Worm (Caenorhabditis elegans) whole organism, midembryonic: ENCODE results near the gene Y71H2AM.1.

Source experiments
- T22C8.4 ChIP-seq: fragments of 200-800 bp; sonication (Bioruptor generic); IDR thresholded peaks from 2 replicates; pipeline ENCODE4 v1.3.6; 2022; ENCODE audit warnings: missing genetic modification characterization, missing compliant biosample characterization
- cog-1 ChIP-seq: sonication (generic microtip); optimal IDR thresholded peaks from 2 replicates; lab custom pipeline; 2016; ENCODE audit warnings: missing genetic modification characterization, missing compliant biosample characterization
- flt-1 ChIP-seq: fragments of 200-800 bp; sonication (Bioruptor generic); IDR thresholded peaks from 2 replicates; pipeline ENCODE4 v1.3.6; 2022; ENCODE audit warnings: missing genetic modification characterization, missing compliant biosample characterization
- klf-2 ChIP-seq: fragments of 200-800 bp; sonication (Bioruptor generic); conservative IDR thresholded peaks from 2 replicates; pipeline ENCODE4 v1.3.6; 2022; ENCODE audit warnings: missing genetic modification reagents, missing genetic modification characterization, missing compliant biosample characterization
- med-1 ChIP-seq: sonication (generic microtip); optimal IDR thresholded peaks from 2 replicates; lab custom pipeline; 2017; ENCODE audit warnings: missing genetic modification characterization, mild to moderate bottlenecking, missing compliant biosample characterization, antibody characterized with exemption, missing genetic modification reagents; ENCODE audit not compliant: insufficient read depth
- ref-1 ChIP-seq: fragments of 200-800 bp; sonication (Bioruptor generic); conservative IDR thresholded peaks from 2 replicates; pipeline ENCODE4 v1.3.6; 2022; ENCODE audit warnings: missing genetic modification reagents, missing genetic modification characterization, missing compliant biosample characterization
- tab-1 ChIP-seq: fragments of 200-800 bp; sonication (Bioruptor generic); IDR thresholded peaks from 2 replicates; pipeline ENCODE4 v1.3.6; 2022; ENCODE audit warnings: missing genetic modification characterization, missing compliant biosample characterization
- ztf-23 ChIP-seq: fragments of 200-800 bp; sonication (Bioruptor generic); IDR thresholded peaks from 2 replicates; pipeline ENCODE4 v1.3.6; 2022; ENCODE audit warnings: missing genetic modification reagents, missing genetic modification characterization, missing compliant biosample characterization
- ztf-29 ChIP-seq: fragments of 200-800 bp; sonication (Bioruptor generic); IDR thresholded peaks from 2 replicates; pipeline ENCODE4 v1.3.6; 2022; ENCODE audit warnings: missing genetic modification reagents, missing genetic modification characterization, missing compliant biosample characterization

The Y71H2AM.1 gene

ce11 chrIII:2826770-2827169 is at the start of gene Y71H2AM.1:
Gene Y71H2AM.1 (plus strand): TSS chrIII:2827070.
- TF ChIP-seq T22C8.4 (GFP tag; lab: Robert Waterston, UW), result no peak
- no peak for TF ChIP-seq flt-1 (GFP tag; lab: Robert Waterston, UW)
- no peak for TF ChIP-seq cog-1 (tag; lab: Kevin White, UChicago)
- no peak for TF ChIP-seq ztf-29 (GFP tag; lab: Robert Waterston, UW)
- TF ChIP-seq med-1 (GFP tag; lab: Kevin White, UChicago), result no peak
- TF ChIP-seq tab-1 (GFP tag; lab: Robert Waterston, UW), result no peak
- no peak for TF ChIP-seq ref-1 (GFP tag; lab: Robert Waterston, UW)

ce11 chrIII:2778655-2779054 is 48.2 kb upstream of the Y71H2AM.1 start, which contains the start of gene laf-1:
Gene laf-1 (minus strand): TSS chrIII:2779053.
- TF ChIP-seq cog-1 (tag; lab: Kevin White, UChicago), result no peak
- TF ChIP-seq T22C8.4 (GFP tag; lab: Robert Waterston, UW), result no peak
- TF ChIP-seq flt-1 (GFP tag; lab: Robert Waterston, UW), result no peak
- TF ChIP-seq ref-1 (GFP tag; lab: Robert Waterston, UW), result no peak

- TF ChIP-seq ztf-29 (GFP tag; lab: Robert Waterston, UW) (no peak), T22C8.4 (GFP tag; lab: Robert Waterston, UW) (peak; percentile 64; the same call in 1 of the 2 replicates)
Observed at ce11 chrIII:2780283-2780682, 46.6 kb upstream of the Y71H2AM.1 start.

DNA sequence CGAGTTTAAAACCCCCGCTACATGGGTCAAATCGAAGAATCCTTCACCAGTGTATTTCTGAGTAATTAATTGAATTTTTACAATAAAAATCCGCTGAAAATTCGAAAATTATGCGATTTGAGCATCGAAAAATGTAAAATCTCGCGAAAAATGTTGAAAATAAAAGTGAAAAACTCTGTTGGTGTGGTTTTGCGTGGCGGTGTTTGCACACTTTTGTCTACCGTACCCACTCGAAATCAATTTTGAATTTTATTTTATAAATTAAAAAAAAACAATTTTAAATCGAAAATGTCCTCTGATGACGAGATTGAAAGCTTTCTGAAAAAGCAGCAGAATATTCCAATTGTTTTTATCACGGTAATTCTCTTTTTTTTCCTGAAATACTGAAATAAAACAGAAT is 46.1 kb upstream of the Y71H2AM.1 start, which contains the start of gene Y71H2AM.6:
TSS of gene Y71H2AM.6 (plus strand) at position 264 of the 400 bp plus-strand sequence.
- TF ChIP-seq ztf-29 (GFP tag; lab: Robert Waterston, UW), result no peak
- TF ChIP-seq T22C8.4 (GFP tag; lab: Robert Waterston, UW), result peak; percentile 11; the same call in 1 of the 2 replicates
- no peak for TF ChIP-seq ztf-23 (GFP tag; lab: Robert Waterston, UW)
- TF ChIP-seq cog-1 (tag; lab: Kevin White, UChicago), result no peak
- no peak for TF ChIP-seq ref-1 (GFP tag; lab: Robert Waterston, UW)
- TF ChIP-seq tab-1 (GFP tag; lab: Robert Waterston, UW), result no peak
- no peak for TF ChIP-seq flt-1 (GFP tag; lab: Robert Waterston, UW)

ce11 chrIII:2781833-2782232 is 45.0 kb upstream of the Y71H2AM.1 start:
- TF ChIP-seq ztf-23 (GFP tag; lab: Robert Waterston, UW) (no peak), klf-2 (GFP tag; lab: Robert Waterston, UW) (no peak), tab-1 (GFP tag; lab: Robert Waterston, UW) (no peak)

DNA sequence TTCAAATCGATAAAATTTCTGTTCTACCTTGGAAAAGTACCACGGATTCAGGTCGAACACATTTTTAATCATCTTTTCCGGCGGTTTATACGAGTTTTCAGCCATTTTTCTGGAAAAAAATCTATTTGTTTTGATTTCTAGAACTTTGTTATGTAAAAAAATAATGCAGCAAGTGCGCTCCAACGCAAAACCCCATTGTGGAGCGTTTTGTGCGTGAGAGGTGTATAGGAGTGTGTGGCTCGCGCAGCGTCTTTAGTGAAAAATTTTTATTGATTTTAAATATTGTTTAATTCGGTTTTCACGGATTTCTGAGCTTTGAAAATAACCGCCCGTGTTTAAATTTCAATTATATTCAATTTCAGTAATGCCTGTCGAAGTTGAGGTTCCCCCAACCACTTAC is 41.0 kb upstream of the Y71H2AM.1 start, which contains the start of gene Y71H2AM.20:
TSS of gene Y71H2AM.20 (minus strand) at position 109 of the 400 bp plus-strand sequence.
- TF ChIP-seq T22C8.4 (GFP tag; lab: Robert Waterston, UW) (peak; percentile 79), ztf-23 (GFP tag; lab: Robert Waterston, UW) (peak; percentile 79), cog-1 (tag; lab: Kevin White, UChicago) (peak; percentile 76), ztf-29 (GFP tag; lab: Robert Waterston, UW) (peak; percentile 19; the same call in 1 of the 2 replicates), klf-2 (GFP tag; lab: Robert Waterston, UW) (0 out of 2 replicates have a peak, but pooled peaks have one; percentile 4), flt-1 (GFP tag; lab: Robert Waterston, UW) (peak; percentile 89), tab-1 (GFP tag; lab: Robert Waterston, UW) (0 out of 2 replicates have a peak, but pooled peaks have one; percentile 74), med-1 (GFP tag; lab: Kevin White, UChicago) (peak; percentile 27), ref-1 (GFP tag; lab: Robert Waterston, UW) (no peak)

- no peak for TF ChIP-seq T22C8.4 (GFP tag; lab: Robert Waterston, UW)
- no peak for TF ChIP-seq med-1 (GFP tag; lab: Kevin White, UChicago)
- no peak for TF ChIP-seq ztf-23 (GFP tag; lab: Robert Waterston, UW)
- no peak for TF ChIP-seq ztf-29 (GFP tag; lab: Robert Waterston, UW)
- no peak for TF ChIP-seq klf-2 (GFP tag; lab: Robert Waterston, UW)
- TF ChIP-seq cog-1 (tag; lab: Kevin White, UChicago), result no peak
- no peak for TF ChIP-seq ref-1 (GFP tag; lab: Robert Waterston, UW)
- no peak for TF ChIP-seq tab-1 (GFP tag; lab: Robert Waterston, UW)
- no peak for TF ChIP-seq flt-1 (GFP tag; lab: Robert Waterston, UW)
Observed at ce11 chrIII:2786740-2787139, 40.1 kb upstream of the Y71H2AM.1 start, which contains the start of gene nduc-2. Gene nduc-2 (plus strand): TSS chrIII:2786852.

ce11 chrIII:2787979-2788491 is 38.8 kb upstream of the Y71H2AM.1 start, which contains the start of gene tbcc-1:
Gene tbcc-1 (plus strand): TSS chrIII:2788441.
- TF ChIP-seq T22C8.4 (GFP tag; lab: Robert Waterston, UW) (0 out of 2 replicates have a peak, but pooled peaks have one; percentile 8), med-1 (GFP tag; lab: Kevin White, UChicago) (no peak)

DNA sequence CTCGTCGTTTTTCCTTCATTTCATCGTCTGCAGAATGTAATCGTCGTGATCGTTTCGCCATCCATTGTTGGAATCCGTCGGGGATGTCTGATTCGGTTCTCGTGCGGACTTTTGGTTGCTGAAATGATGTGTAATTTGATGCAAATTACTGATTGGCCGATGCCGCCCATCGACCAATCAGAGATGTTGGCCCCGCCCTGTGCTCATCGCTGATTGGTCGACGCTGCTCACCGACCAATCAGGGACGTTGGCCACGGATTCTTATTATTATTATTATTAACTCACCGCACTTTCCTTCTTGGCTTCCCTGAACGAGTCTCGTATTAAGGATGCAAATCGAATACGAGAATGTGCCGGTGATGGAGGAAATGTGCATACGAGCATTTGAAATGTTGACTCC is 32.8 kb upstream of the Y71H2AM.1 start:
- TF ChIP-seq T22C8.4 (GFP tag; lab: Robert Waterston, UW) (no peak), med-1 (GFP tag; lab: Kevin White, UChicago) (no peak), klf-2 (GFP tag; lab: Robert Waterston, UW) (no peak), tab-1 (GFP tag; lab: Robert Waterston, UW) (no peak), ref-1 (GFP tag; lab: Robert Waterston, UW) (no peak), ztf-29 (GFP tag; lab: Robert Waterston, UW) (no peak)
